Worm (Caenorhabditis elegans) whole organism, young adult: ENCODE results near the gene Y57G11C.31.

Source experiments
- F52B5.7 ChIP-seq: sonication (generic microtip); optimal IDR thresholded peaks from 2 replicates; lab custom pipeline; 2016; ENCODE audit warnings: mild to moderate bottlenecking, missing genetic modification characterization, missing compliant biosample characterization
- Y56A3A.18 ChIP-seq: fragments of 200-800 bp; sonication (Bioruptor generic); IDR thresholded peaks from 2 replicates; pipeline ENCODE4 v1.3.6; 2022; ENCODE audit warnings: missing genetic modification reagents, missing genetic modification characterization, missing compliant biosample characterization
- ama-1 ChIP-seq, 3 experiments: fragments of 150-350 bp in 1 of 3; sonication (generic microtip) in 2 of 3; optimal IDR thresholded peaks; 2 replicates each; lab custom pipeline; 2014 to 2018; ENCODE audit warnings: missing biosample characterization in 2 of 3, missing genetic modification characterization in 2 of 3, missing genetic modification reagents in 2 of 3
- attf-6 ChIP-seq: fragments of 200-800 bp; sonication (Bioruptor generic); IDR thresholded peaks from 2 replicates; pipeline ENCODE4 v1.3.6; 2022; ENCODE audit warnings: missing genetic modification reagents, missing genetic modification characterization, missing compliant biosample characterization
- lin-54 ChIP-seq: fragments of 200-800 bp; sonication (Bioruptor generic); optimal IDR thresholded peaks from 2 replicates; lab custom pipeline; 2018; ENCODE audit warnings: mild to moderate bottlenecking, missing genetic modification characterization, missing compliant biosample characterization
- lsl-1 ChIP-seq: fragments of 200-800 bp; sonication (Bioruptor generic); optimal IDR thresholded peaks from 2 replicates; lab custom pipeline; 2018; ENCODE audit warnings: mild to moderate bottlenecking, missing genetic modification characterization, moderate library complexity, missing compliant biosample characterization
- sea-2 ChIP-seq: fragments of 200-800 bp; sonication (Bioruptor generic); IDR thresholded peaks from 2 replicates; pipeline ENCODE4 v1.3.6; 2022; ENCODE audit warnings: missing genetic modification characterization, missing compliant biosample characterization
- snpc-1.1 ChIP-seq: sonication (generic microtip); optimal IDR thresholded peaks from 2 replicates; lab custom pipeline; 2017; ENCODE audit warnings: missing genetic modification characterization, mild to moderate bottlenecking, missing compliant biosample characterization, antibody characterized with exemption, moderate library complexity, missing genotype, missing genetic modification reagents; ENCODE audit not compliant: insufficient read depth
- snpc-3.4 ChIP-seq: sonication (generic microtip); optimal IDR thresholded peaks from 2 replicates; lab custom pipeline; 2017; ENCODE audit warnings: missing genetic modification characterization, mild to moderate bottlenecking, missing compliant biosample characterization, antibody characterized with exemption, moderate library complexity, missing genotype, missing genetic modification reagents

- TF ChIP-seq snpc-1.1 (tag; lab: Kevin White, UChicago) (no peak), lsl-1 (GFP tag; lab: Kevin White, UChicago) (no peak), Y56A3A.18 (GFP tag; lab: Robert Waterston, UW) (no peak), F52B5.7 (no peak), ama-1 (optimal IDR thresholded peaks at IDR 0.05; lab: Kevin White, UChicago) (no peak), ama-1 (GFP tag; optimal IDR thresholded peaks at IDR 0.05; lab: Kevin White, UChicago) (no peak), lin-54 (GFP tag; lab: Kevin White, UChicago) (no peak), attf-6 (GFP tag; lab: Robert Waterston, UW) (peak; percentile 94), sea-2 (GFP tag; lab: Robert Waterston, UW) (no peak), snpc-3.4 (tag; lab: Kevin White, UChicago) (no peak)
Measured at ce11 chrIV:14658054-14658631, 19.0 kb upstream of the Y57G11C.31 start, which contains the start of gene anoh-2.
